Worm (Caenorhabditis elegans): ENCODE data around the gene srh-10.
A peak's percentile ranks its signal among the peaks of the same experiment; 100 is the strongest.

Gene srh-10

ce11 chrV:6018944-6019450 lies 47.9 kb downstream of the srh-10 start, which contains the start of gene picc-1 (continued):
- TF ChIP-seq ceh-27 (GFP tag; optimal IDR thresholded peaks at IDR 0.05) = no peak
- no peak for TF ChIP-seq aptf-3 (GFP tag; IDR thresholded peaks at IDR 0.05)
- no peak for TF ChIP-seq mel-28 (tag; optimal IDR thresholded peaks at IDR 0.05; ENCODE audit: borderline replicate concordance)
- TF ChIP-seq F23B12.7 (tag; optimal IDR thresholded peaks at IDR 0.05; ENCODE audit: insufficient read depth) = no peak
- TF ChIP-seq Y56A3A.18 (GFP tag; IDR thresholded peaks at IDR 0.05) = 0 out of 2 replicates have a peak, but pooled peaks have one; percentile 23
- no peak for TF ChIP-seq aptf-2 (GFP tag; conservative IDR thresholded peaks at IDR 0.05)
- TF ChIP-seq ekl-4 (GFP tag; IDR thresholded peaks at IDR 0.05) = 0 out of 2 replicates have a peak, but pooled peaks have one; percentile 7
- no peak for TF ChIP-seq Y67H2A.10 (GFP tag; conservative IDR thresholded peaks at IDR 0.05)
- TF ChIP-seq egrh-3 (GFP tag; IDR thresholded peaks at IDR 0.05) = no peak
- TF ChIP-seq F49E8.2 (tag; optimal IDR thresholded peaks at IDR 0.05; ENCODE audit: insufficient read depth) = no peak
- no peak for TF ChIP-seq somi-1 (GFP tag; optimal IDR thresholded peaks at IDR 0.05)
- no peak for TF ChIP-seq madf-8 (GFP tag; conservative IDR thresholded peaks at IDR 0.05)
- TF ChIP-seq ZK185.1 (tag; optimal IDR thresholded peaks at IDR 0.05; ENCODE audit: poor library complexity, severe bottlenecking) = peak; percentile 61
- no peak for TF ChIP-seq tbx-9 (tag; optimal IDR thresholded peaks at IDR 0.05; ENCODE audit: borderline replicate concordance)
- TF ChIP-seq him-1 (tag; optimal IDR thresholded peaks at IDR 0.05) = no peak
- no peak for TF ChIP-seq ztf-26 (tag; optimal IDR thresholded peaks at IDR 0.05)
- no peak for TF ChIP-seq nhr-27 (tag; optimal IDR thresholded peaks at IDR 0.05)
- TF ChIP-seq hlh-12 (tag; optimal IDR thresholded peaks at IDR 0.05) = no peak
- TF ChIP-seq rec-8 (tag; optimal IDR thresholded peaks at IDR 0.05) = no peak
- no peak for TF ChIP-seq B0261.1 (tag; optimal IDR thresholded peaks at IDR 0.05)
- no peak for TF ChIP-seq nfyb-1 (GFP tag; IDR thresholded peaks at IDR 0.05)
- no peak for TF ChIP-seq hmg-20 (GFP tag; IDR thresholded peaks at IDR 0.05)
- TF ChIP-seq athp-1 (tag; optimal IDR thresholded peaks at IDR 0.05) = peak; percentile 7
- no peak for TF ChIP-seq F57A8.1 (GFP tag; optimal IDR thresholded peaks at IDR 0.05)
- TF ChIP-seq B0336.3 (GFP tag; IDR thresholded peaks at IDR 0.05) = peak; percentile 78
- no peak for TF ChIP-seq sptf-2 (GFP tag; optimal IDR thresholded peaks at IDR 0.05)
- no peak for TF ChIP-seq B0019.2 (GFP tag; conservative IDR thresholded peaks at IDR 0.05)
- no peak for TF ChIP-seq F55B11.4 (tag; optimal IDR thresholded peaks at IDR 0.05; ENCODE audit: borderline replicate concordance, insufficient read depth)
- TF ChIP-seq madf-10 (tag; optimal IDR thresholded peaks at IDR 0.05) = no peak
- no peak for TF ChIP-seq nhr-90 (tag; optimal IDR thresholded peaks at IDR 0.05)
- TF ChIP-seq snpc-3.4 (tag; optimal IDR thresholded peaks at IDR 0.05) = no peak
- no peak for TF ChIP-seq zfh-2 (GFP tag; conservative IDR thresholded peaks at IDR 0.05)
- no peak for TF ChIP-seq sea-2 (GFP tag; IDR thresholded peaks at IDR 0.05)
- no peak for TF ChIP-seq gei-17 (GFP tag; optimal IDR thresholded peaks at IDR 0.05)
- no peak for TF ChIP-seq lir-1 (GFP tag; conservative IDR thresholded peaks at IDR 0.05)
- no peak for TF ChIP-seq lin-35 (GFP tag; optimal IDR thresholded peaks at IDR 0.05)
- TF ChIP-seq egl-44 (GFP tag; IDR thresholded peaks at IDR 0.05) = no peak
- TF ChIP-seq lin-40 (tag; optimal IDR thresholded peaks at IDR 0.05) = peak; percentile 25
- no peak for TF ChIP-seq die-1 (tag; optimal IDR thresholded peaks at IDR 0.05)
- no peak for TF ChIP-seq lin-26 (GFP tag; IDR thresholded peaks at IDR 0.05)
- peak; percentile 85; the same call in 1 of the 2 replicates for TF ChIP-seq nhr-120 (GFP tag; IDR thresholded peaks at IDR 0.05)
- peak; percentile 61 for TF ChIP-seq madf-6 (GFP tag; IDR thresholded peaks at IDR 0.05)
- no peak for TF ChIP-seq ceh-91 (GFP tag; IDR thresholded peaks at IDR 0.05)
- TF ChIP-seq attf-3 (GFP tag; conservative IDR thresholded peaks at IDR 0.05) = peak; percentile 42; the same call in 1 of the 2 replicates
- no peak for TF ChIP-seq tlf-1 (GFP tag; optimal IDR thresholded peaks at IDR 0.05)
- TF ChIP-seq ama-1 (optimal IDR thresholded peaks at IDR 0.05) = no peak
- TF ChIP-seq ama-1 (GFP tag; optimal IDR thresholded peaks at IDR 0.05) = no peak
- TF ChIP-seq F33H1.4 (GFP tag; IDR thresholded peaks at IDR 0.05) = no peak
